Fruit fly (Drosophila melanogaster) whole organism, embryonic: Measurements from ENCODE around the gene CG14803.

Experiments used
- Atf6 ChIP-seq: fragments of 200-800 bp; sonication (Bioruptor generic); IDR thresholded peaks from 2 replicates; pipeline ENCODE4 v1.3.6; 2022; ENCODE audit warnings: missing biosample characterization, missing genetic modification characterization
- BtbVII ChIP-seq: fragments of 200-800 bp; sonication (Bioruptor generic); optimal IDR thresholded peaks from 3 replicates; lab custom pipeline; 2017; ENCODE audit warnings: missing biosample characterization, mild to moderate bottlenecking, missing genetic modification characterization
- CG10274 ChIP-seq: fragments of 200-800 bp; sonication (Bioruptor generic); optimal IDR thresholded peaks from 3 replicates; lab custom pipeline; 2017; ENCODE audit warnings: missing biosample characterization, mild to moderate bottlenecking, missing genetic modification characterization
- CG10431 ChIP-seq: fragments of 200-800 bp; sonication (Bioruptor generic); optimal IDR thresholded peaks from 3 replicates; lab custom pipeline; 2018; ENCODE audit warnings: missing biosample characterization, mild to moderate bottlenecking, missing genetic modification characterization
- CG11723 ChIP-seq: fragments of 200-800 bp; sonication (Bioruptor generic); optimal IDR thresholded peaks from 2 replicates; lab custom pipeline; 2017; ENCODE audit warnings: missing biosample characterization, mild to moderate bottlenecking, missing genetic modification characterization
- CG12236 ChIP-seq: fragments of 200-800 bp; sonication (Bioruptor generic); optimal IDR thresholded peaks from 2 replicates; lab custom pipeline; 2016; ENCODE audit warnings: missing biosample characterization, missing genetic modification characterization
- CG12659 ChIP-seq: fragments of 200-800 bp; sonication (Bioruptor generic); optimal IDR thresholded peaks from 3 replicates; lab custom pipeline; 2017; ENCODE audit warnings: mild to moderate bottlenecking, missing biosample characterization, missing genetic modification reagents, missing genetic modification characterization
- CG13424 ChIP-seq: fragments of 200-800 bp; sonication (Bioruptor generic); optimal IDR thresholded peaks from 2 replicates; lab custom pipeline; 2019; ENCODE audit warnings: missing biosample characterization, mild to moderate bottlenecking, missing genetic modification characterization, moderate library complexity
- CG15269 ChIP-seq: fragments of 200-800 bp; sonication (Bioruptor generic); optimal IDR thresholded peaks from 2 replicates; lab custom pipeline; 2018; ENCODE audit warnings: missing biosample characterization, mild to moderate bottlenecking, missing genetic modification characterization, moderate library complexity
- CG17568 ChIP-seq: fragments of 200-800 bp; sonication (Bioruptor generic); optimal IDR thresholded peaks from 2 replicates; lab custom pipeline; 2018; ENCODE audit warnings: missing biosample characterization, mild to moderate bottlenecking, missing genetic modification characterization, moderate library complexity
- CG1832 ChIP-seq: fragments of 200-800 bp; sonication (Bioruptor generic); optimal IDR thresholded peaks from 2 replicates; lab custom pipeline; 2017; ENCODE audit warnings: missing biosample characterization, mild to moderate bottlenecking, missing genetic modification characterization, inconsistent platforms
- CG18599 ChIP-seq: fragments of 200-800 bp; sonication (Bioruptor generic); optimal IDR thresholded peaks from 3 replicates; lab custom pipeline; 2017; ENCODE audit warnings: missing biosample characterization, missing genetic modification characterization, mild to moderate bottlenecking, moderate library complexity, missing genetic modification reagents
- CG2129 ChIP-seq: fragments of 200-800 bp; sonication (Bioruptor generic); IDR thresholded peaks from 2 replicates; pipeline ENCODE4 v1.3.6; 2022; ENCODE audit warnings: missing biosample characterization, missing genetic modification characterization; ENCODE audit not compliant: partially characterized antibody
- CG31388 ChIP-seq: fragments of 200-800 bp; sonication (Bioruptor generic); optimal IDR thresholded peaks from 2 replicates; lab custom pipeline; 2016; ENCODE audit warnings: missing biosample characterization, missing genetic modification characterization
- CG4328 ChIP-seq: fragments of 200-800 bp; sonication (Bioruptor generic); optimal IDR thresholded peaks from 3 replicates; lab custom pipeline; 2017; ENCODE audit warnings: missing biosample characterization, missing genetic modification reagents, missing genetic modification characterization
- CG6175 ChIP-seq: fragments of 200-800 bp; sonication (Bioruptor generic); IDR thresholded peaks from 3 replicates; pipeline ENCODE4 v1.3.6; 2022; ENCODE audit warnings: missing biosample characterization, missing genetic modification characterization
- CG6654 ChIP-seq: fragments of 200-800 bp; sonication (Bioruptor generic); optimal IDR thresholded peaks from 2 replicates; lab custom pipeline; 2017; ENCODE audit warnings: missing biosample characterization, mild to moderate bottlenecking, missing genetic modification characterization
- CG6683 ChIP-seq: fragments of 200-800 bp; sonication (Bioruptor generic); optimal IDR thresholded peaks from 2 replicates; lab custom pipeline; 2017; ENCODE audit warnings: missing biosample characterization, mild to moderate bottlenecking, missing genetic modification characterization, missing genetic modification reagents
- CG7745 ChIP-seq: fragments of 200-800 bp; sonication (Bioruptor generic); optimal IDR thresholded peaks from 2 replicates; lab custom pipeline; 2018; ENCODE audit warnings: missing biosample characterization, mild to moderate bottlenecking, missing genetic modification characterization, moderate library complexity
- CG9727 ChIP-seq: fragments of 200-800 bp; sonication (Bioruptor generic); optimal IDR thresholded peaks from 3 replicates; lab custom pipeline; 2017; ENCODE audit warnings: missing biosample characterization, mild to moderate bottlenecking, missing genetic modification characterization
- CG9797 ChIP-seq: fragments of 200-800 bp; sonication (Bioruptor generic); optimal IDR thresholded peaks from 3 replicates; lab custom pipeline; 2018; ENCODE audit warnings: missing biosample characterization, mild to moderate bottlenecking, missing genetic modification characterization
- CG9876 ChIP-seq: fragments of 200-800 bp; sonication (Bioruptor generic); optimal IDR thresholded peaks from 2 replicates; lab custom pipeline; 2016; ENCODE audit warnings: missing biosample characterization, missing genetic modification characterization
- CkIIα-i1 ChIP-seq: fragments of 200-800 bp; sonication (Bioruptor generic); IDR thresholded peaks from 2 replicates; pipeline ENCODE4 v1.3.6; 2022; ENCODE audit warnings: missing biosample characterization, missing genetic modification characterization
- Doc3 ChIP-seq: fragments of 200-800 bp; sonication (Bioruptor generic); IDR thresholded peaks from 3 replicates; pipeline ENCODE4 v1.3.6; 2022; ENCODE audit warnings: missing biosample characterization, missing genetic modification characterization; ENCODE audit not compliant: partially characterized antibody
- Dp ChIP-seq: fragments of 200-800 bp; sonication (Bioruptor generic); optimal IDR thresholded peaks from 2 replicates; lab custom pipeline; 2018; ENCODE audit warnings: missing biosample characterization, mild to moderate bottlenecking, missing genetic modification characterization, moderate library complexity
- Dref ChIP-seq: fragments of 200-800 bp; sonication (Bioruptor generic); IDR thresholded peaks from 2 replicates; pipeline ENCODE4 v1.3.6; 2022; ENCODE audit warnings: missing biosample characterization, missing genetic modification characterization
- HmgD ChIP-seq: fragments of 200-800 bp; sonication (Bioruptor generic); optimal IDR thresholded peaks from 3 replicates; lab custom pipeline; 2016; ENCODE audit warnings: missing biosample characterization, missing genetic modification characterization
- Kr ChIP-seq: fragments of 200-800 bp; sonication (Bioruptor generic); optimal IDR thresholded peaks from 2 replicates; lab custom pipeline; 2017; ENCODE audit warnings: missing biosample characterization, mild to moderate bottlenecking, missing genetic modification characterization
- Pdp1 ChIP-seq, 2 experiments: fragments of 200-800 bp; sonication (Bioruptor generic); optimal IDR thresholded peaks; 3 replicates each; lab custom pipeline; 2016; ENCODE audit warnings: missing biosample characterization in 2 of 2, missing genetic modification characterization in 2 of 2, mild to moderate bottlenecking in 1 of 2, moderate library complexity in 1 of 2
- Side ChIP-seq: fragments of 200-800 bp; sonication (Bioruptor generic); optimal IDR thresholded peaks from 2 replicates; lab custom pipeline; 2016; ENCODE audit warnings: missing biosample characterization, missing genetic modification characterization
- Stat92E ChIP-seq, 3 experiments: fragments of >200 bp in 2 of 3; fragments of 200-800 bp in 1 of 3; sonication (Bioruptor generic) in 1 of 3; optimal IDR thresholded peaks; 2 replicates each; lab custom pipeline; 2017 to 2019; ENCODE audit warnings: missing biosample characterization in 3 of 3, missing genetic modification characterization in 3 of 3, mild to moderate bottlenecking in 1 of 3, moderate library complexity in 1 of 3
- Usf ChIP-seq: fragments of 200-800 bp; sonication (Bioruptor generic); optimal IDR thresholded peaks from 2 replicates; lab custom pipeline; 2017; ENCODE audit warnings: missing genotype, missing biosample characterization, missing genetic modification characterization
- abd-A ChIP-seq: fragments of 200-800 bp; sonication (Bioruptor generic); optimal IDR thresholded peaks from 3 replicates; lab custom pipeline; 2019; ENCODE audit warnings: missing biosample characterization, mild to moderate bottlenecking, missing genetic modification characterization, moderate library complexity
- br ChIP-seq: fragments of >200 bp; optimal IDR thresholded peaks from 2 replicates; lab custom pipeline; 2017
- cg ChIP-seq: fragments of 200-800 bp; sonication (Bioruptor generic); optimal IDR thresholded peaks from 3 replicates; lab custom pipeline; 2019; ENCODE audit warnings: missing biosample characterization, mild to moderate bottlenecking, missing genetic modification characterization, moderate library complexity
- disco-r ChIP-seq: fragments of 200-800 bp; sonication (Bioruptor generic); optimal IDR thresholded peaks from 2 replicates; lab custom pipeline; 2016; ENCODE audit warnings: missing biosample characterization, missing genetic modification characterization
- dmrt11E ChIP-seq: fragments of 200-800 bp; sonication (Bioruptor generic); optimal IDR thresholded peaks from 3 replicates; lab custom pipeline; 2018; ENCODE audit warnings: missing biosample characterization, mild to moderate bottlenecking, missing genetic modification characterization, moderate library complexity
- dmrt99B ChIP-seq: fragments of 200-800 bp; sonication (Bioruptor generic); optimal IDR thresholded peaks from 2 replicates; lab custom pipeline; 2018; ENCODE audit warnings: missing biosample characterization, mild to moderate bottlenecking, missing genetic modification characterization, moderate library complexity
- fd64A ChIP-seq: fragments of 200-800 bp; sonication (Bioruptor generic); optimal IDR thresholded peaks from 3 replicates; lab custom pipeline; 2018; ENCODE audit warnings: missing biosample characterization, mild to moderate bottlenecking, missing genetic modification characterization
- grau ChIP-seq: fragments of 200-800 bp; optimal IDR thresholded peaks from 3 replicates; lab custom pipeline; 2019; ENCODE audit warnings: missing biosample characterization, mild to moderate bottlenecking, missing genetic modification characterization, moderate library complexity
- gro ChIP-seq: fragments of 200-800 bp; sonication (Bioruptor generic); optimal IDR thresholded peaks from 2 replicates; lab custom pipeline; 2016; ENCODE audit warnings: missing biosample characterization, missing genetic modification characterization
- ken ChIP-seq: fragments of 200-800 bp; sonication (Bioruptor generic); IDR thresholded peaks from 3 replicates; pipeline ENCODE4 v1.3.6; 2022; ENCODE audit warnings: missing biosample characterization, missing genetic modification characterization
- lab ChIP-seq: fragments of 200-800 bp; sonication (Bioruptor generic); optimal IDR thresholded peaks from 3 replicates; lab custom pipeline; 2017; ENCODE audit warnings: missing biosample characterization, missing genetic modification characterization, mild to moderate bottlenecking, moderate library complexity, missing genetic modification reagents
- lmd ChIP-seq: fragments of 200-800 bp; sonication (Bioruptor generic); IDR thresholded peaks from 2 replicates; pipeline ENCODE4 v1.3.6; 2022; ENCODE audit warnings: missing biosample characterization, missing genetic modification characterization
- nau ChIP-seq: fragments of 200-800 bp; sonication (Bioruptor generic); optimal IDR thresholded peaks from 3 replicates; lab custom pipeline; 2017; ENCODE audit warnings: missing biosample characterization, mild to moderate bottlenecking, missing genetic modification characterization, missing genetic modification reagents
- pb ChIP-seq: fragments of 200-800 bp; sonication (Bioruptor generic); optimal IDR thresholded peaks from 3 replicates; lab custom pipeline; 2016; ENCODE audit warnings: missing biosample characterization, missing genetic modification characterization
- ranshi ChIP-seq: fragments of 200-800 bp; sonication (Bioruptor generic); IDR thresholded peaks from 2 replicates; pipeline ENCODE4 v1.3.6; 2022; ENCODE audit warnings: missing biosample characterization, missing genetic modification characterization
- run ChIP-seq: fragments of 200-800 bp; sonication (Bioruptor generic); optimal IDR thresholded peaks from 3 replicates; lab custom pipeline; 2018; ENCODE audit warnings: missing biosample characterization, mild to moderate bottlenecking, missing genetic modification characterization
- vvl ChIP-seq: fragments of 200-800 bp; sonication (Bioruptor generic); IDR thresholded peaks from 2 replicates; pipeline ENCODE4 v1.3.6; 2022; ENCODE audit warnings: missing biosample characterization, missing genetic modification characterization
- zf30C ChIP-seq: fragments of 200-800 bp; sonication (Bioruptor generic); optimal IDR thresholded peaks from 3 replicates; lab custom pipeline; 2018; ENCODE audit warnings: missing biosample characterization, mild to moderate bottlenecking, missing genetic modification characterization

CG14803 gene

DNA sequence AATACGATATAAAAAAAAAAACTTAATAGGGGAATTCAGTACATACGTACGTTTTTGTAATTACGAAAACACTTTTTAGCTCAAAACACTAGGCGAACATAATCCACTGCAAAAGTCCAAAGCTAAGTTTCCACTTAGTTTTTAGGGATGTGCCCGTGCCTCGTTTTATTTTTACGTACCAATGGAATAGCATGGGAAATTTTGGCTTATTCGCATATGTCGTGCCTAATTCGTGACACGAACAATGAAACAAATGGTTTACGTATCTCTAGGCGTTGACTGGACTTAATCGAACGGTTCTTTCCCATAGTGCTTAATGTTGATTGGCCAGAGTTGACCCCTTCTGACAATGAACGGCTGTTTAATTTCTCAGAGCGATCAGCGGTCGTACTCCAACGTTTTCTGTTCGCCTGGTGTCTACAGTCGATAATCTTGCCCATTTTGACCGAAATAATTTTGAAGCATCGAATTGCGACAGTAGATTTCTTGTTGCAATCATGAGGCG, 11.0 kb downstream of the CG14803 start, which contains the start of gene CG14818 (continued):
- TF ChIP-seq Dp (no peak), CG17568 (no peak), cg (GFP tag; lab: Kevin White, UChicago) (no peak), dmrt99B (no peak), CG12659 (peak; percentile 49), CG15269 (peak; percentile 67), CG4328 (peak; percentile 60), CG7745 (tag; lab: Kevin White, UChicago) (no peak), CG31388 (GFP tag; lab: Kevin White, UChicago) (no peak), CG10274 (no peak), CG9797 (GFP tag; lab: Kevin White, UChicago) (no peak), Kr (GFP tag; lab: Kevin White, UChicago) (no peak), ken (GFP tag; lab: Robert Waterston, UW) (peak; percentile 67; the same call in 2 of the 3 replicates), CG1832 (no peak), gro (GFP tag; lab: Kevin White, UChicago) (peak; percentile 42), lab (peak; percentile 71), CG6654 (GFP tag; lab: Kevin White, UChicago) (peak; percentile 17), Doc3 (peak; percentile 92), BtbVII (GFP tag; lab: Kevin White, UChicago) (peak; percentile 25), CG11723 (GFP tag; lab: Kevin White, UChicago) (no peak), lmd (GFP tag; lab: Robert Waterston, UW) (peak; percentile 72), Atf6 (GFP tag; lab: Robert Waterston, UW) (peak; percentile 59; the same call in 1 of the 2 replicates), nau (GFP tag; lab: Kevin White, UChicago) (no peak), CG18599 (GFP tag; lab: Kevin White, UChicago) (peak; percentile 67), vvl (GFP tag; lab: Robert Waterston, UW) (peak; percentile 74), disco-r (GFP tag; lab: Kevin White, UChicago) (peak; percentile 18), CG12236 (peak; percentile 39), zf30C (GFP tag; lab: Kevin White, UChicago) (no peak), CG6683 (GFP tag; lab: Kevin White, UChicago) (no peak), CkIIα-i1 (GFP tag; lab: Robert Waterston, UW) (no peak), HmgD (GFP tag; lab: Kevin White, UChicago) (no peak), pb (GFP tag; lab: Kevin White, UChicago) (peak; percentile 7), CG9727 (GFP tag; lab: Kevin White, UChicago) (peak; percentile 54), CG6175 (GFP tag; lab: Robert Waterston, UW) (no peak), run (tag; lab: Kevin White, UChicago) (no peak), Usf (peak; percentile 9), Side (GFP tag; lab: Kevin White, UChicago) (peak; percentile 63), abd-A (no peak), Dref (no peak), grau (tag; lab: Kevin White, UChicago) (peak; percentile 51), CG9876 (peak; percentile 51), CG10431 (GFP tag; lab: Kevin White, UChicago) (no peak), CG13424 (tag; lab: Kevin White, UChicago) (peak; percentile 69), Stat92E (GFP tag; optimal IDR thresholded peaks at IDR 0.05; lab: Kevin White, UChicago) (no peak), br (lab: Kevin White, UChicago) (no peak), Pdp1 (GFP tag; optimal IDR thresholded peaks at IDR 0.05; lab: Kevin White, UChicago) (peak; percentile 36 to 63), CG2129 (peak; percentile 87), fd64A (no peak), ranshi (peak; percentile 60; the same call in 1 of the 2 replicates), dmrt11E (peak; percentile 45)
